Worm (Caenorhabditis elegans): Measurements from ENCODE around the gene dpy-2.

The dpy-2 gene

DNA sequence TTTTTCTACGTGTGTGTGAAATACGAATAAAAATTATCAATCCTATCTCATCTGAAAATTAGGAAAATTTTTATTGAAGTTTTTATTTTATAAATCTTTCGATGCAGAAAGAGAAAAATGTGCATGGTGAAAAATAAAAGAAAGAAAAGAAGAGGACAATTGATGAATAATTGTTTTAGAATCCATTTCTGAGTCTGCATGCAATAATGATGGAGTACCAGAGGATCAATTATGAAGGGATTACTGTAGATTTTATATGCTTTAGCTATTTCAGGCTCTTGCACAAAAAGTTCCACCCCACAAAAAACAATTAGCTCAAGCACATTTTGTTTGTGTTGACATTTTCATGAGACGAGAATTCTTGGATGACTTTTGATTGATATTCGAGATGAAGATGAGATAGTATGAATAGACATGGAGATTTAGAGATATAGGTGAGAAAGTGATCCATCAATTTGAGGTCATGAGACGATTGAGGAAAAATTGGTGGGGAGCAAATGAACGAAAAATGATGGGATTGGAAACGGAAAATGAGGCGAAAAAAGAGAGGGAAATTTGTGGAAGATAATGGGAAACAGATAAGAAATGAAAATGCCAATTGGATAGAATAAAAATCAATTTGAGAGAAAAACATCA, 8.4 kb upstream of the dpy-2 start, which contains the start of gene rpy-1:
rpy-1 (minus strand) TSS at position 51 of the 636 bp plus-strand sequence.
- TF ChIP-seq dao-5 (tag; optimal IDR thresholded peaks at IDR 0.05): no peak
- TF ChIP-seq him-1 (tag; optimal IDR thresholded peaks at IDR 0.05): no peak

DNA sequence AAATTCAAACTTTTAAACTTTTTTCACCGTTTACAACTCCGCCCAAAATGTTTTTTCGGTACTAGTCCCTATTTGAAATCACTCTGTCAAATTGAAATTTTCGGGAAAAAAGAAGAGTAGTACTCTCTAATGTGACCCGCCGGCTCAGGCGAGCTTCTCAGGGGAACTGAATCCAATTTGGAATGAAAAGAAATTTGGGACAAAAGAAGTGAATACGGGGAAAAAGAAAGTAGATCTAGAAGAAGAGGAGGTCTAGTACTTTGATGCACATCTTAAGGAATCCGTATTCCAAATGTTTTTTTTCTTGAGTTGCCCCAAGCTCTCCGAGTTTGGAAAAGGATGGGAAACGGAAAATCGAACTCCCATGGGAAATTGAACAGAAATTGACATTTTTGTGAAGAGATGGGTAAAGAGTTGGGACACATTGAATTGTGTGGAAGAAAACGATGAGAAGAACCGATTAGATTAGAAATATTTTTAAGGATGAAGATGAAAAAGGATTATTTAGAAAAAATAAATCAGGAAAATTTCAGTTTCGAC, 7.5 kb upstream of the dpy-2 start:
- TF ChIP-seq him-1 (tag; optimal IDR thresholded peaks at IDR 0.05): no peak
- TF ChIP-seq W03F9.2 (tag; optimal IDR thresholded peaks at IDR 0.05): no peak
- TF ChIP-seq dao-5 (tag; optimal IDR thresholded peaks at IDR 0.05): no peak

DNA sequence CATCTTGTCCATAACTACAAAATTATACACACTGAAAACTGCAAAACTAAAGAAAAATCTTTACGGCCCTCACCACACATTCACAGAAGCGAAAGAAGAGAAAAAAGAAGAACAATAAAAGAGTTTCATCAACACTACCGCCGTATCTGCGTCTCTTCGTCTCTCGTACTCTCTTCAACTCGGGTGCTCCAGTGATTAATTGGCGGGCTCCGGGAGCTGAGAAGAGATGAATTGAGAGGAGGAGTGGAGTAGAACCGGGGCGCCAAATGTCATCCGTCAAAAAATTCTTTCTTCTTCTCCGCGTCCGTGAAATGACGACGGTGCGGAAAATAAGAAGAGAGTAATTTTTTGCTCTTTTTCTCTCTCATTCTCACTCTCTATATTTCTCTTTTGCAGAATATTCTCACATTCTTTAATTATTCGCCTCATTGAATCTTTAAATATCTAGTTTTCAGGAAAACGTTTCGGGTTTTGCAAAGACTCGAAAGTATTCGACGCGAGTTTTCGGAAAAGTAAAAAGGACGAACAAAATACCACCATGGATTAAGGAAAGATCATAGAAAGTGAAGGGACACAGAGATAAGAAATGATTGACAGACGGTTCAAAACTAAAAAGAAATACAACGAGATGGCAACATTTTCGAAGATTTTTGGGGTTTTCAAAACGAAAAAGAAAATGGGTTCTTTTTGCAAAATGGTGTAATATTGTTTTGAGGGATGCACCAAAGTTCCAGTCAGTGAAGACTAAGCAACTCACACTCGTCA, 6.4 kb upstream of the dpy-2 start:
- TF ChIP-seq dao-5 (tag; optimal IDR thresholded peaks at IDR 0.05): no peak
- TF ChIP-seq him-1 (tag; optimal IDR thresholded peaks at IDR 0.05): no peak
- no peak for TF ChIP-seq W03F9.2 (tag; optimal IDR thresholded peaks at IDR 0.05)

DNA sequence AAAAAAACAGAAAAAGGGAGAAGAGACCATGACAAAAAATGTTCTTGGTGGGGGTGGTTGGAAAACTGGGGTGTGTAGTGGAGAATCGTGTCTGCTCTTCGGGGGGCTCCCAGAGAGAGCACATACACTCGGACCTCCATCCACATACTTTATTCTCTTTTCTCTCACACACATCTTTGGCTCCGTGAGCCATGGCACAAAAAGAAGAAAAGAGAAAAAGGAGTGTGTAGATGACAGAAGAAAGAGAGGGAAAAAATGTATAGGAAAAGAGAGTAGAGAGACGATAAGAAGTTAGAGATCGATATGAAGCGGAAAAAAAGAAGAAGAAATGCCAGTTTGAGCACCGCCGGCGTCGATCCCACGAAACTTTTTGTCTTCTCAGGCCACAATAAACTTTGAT, 5.1 kb upstream of the dpy-2 start:
- no peak for TF ChIP-seq W03F9.2 (tag; optimal IDR thresholded peaks at IDR 0.05)
- no peak for TF ChIP-seq dao-5 (tag; optimal IDR thresholded peaks at IDR 0.05)
- TF ChIP-seq him-1 (tag; optimal IDR thresholded peaks at IDR 0.05): peak; percentile 56

DNA sequence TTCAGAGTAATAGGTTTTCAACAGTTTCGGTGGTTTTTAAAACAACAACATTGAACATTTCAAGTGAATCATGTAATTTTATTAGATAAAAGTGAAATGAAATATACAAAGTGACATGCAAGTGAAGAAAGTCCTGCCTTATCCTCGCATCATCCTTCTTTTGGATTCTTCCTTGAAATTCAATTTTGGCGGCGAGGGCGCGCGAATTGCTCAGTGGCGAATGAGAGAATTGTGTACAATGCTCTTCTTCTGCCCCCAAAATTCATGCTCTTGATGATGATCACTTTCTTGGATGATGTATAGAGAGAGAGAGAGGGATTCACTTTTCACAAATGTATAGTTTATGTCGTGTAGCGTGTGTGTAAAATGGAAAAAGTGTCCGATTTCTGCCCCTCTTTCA, 4.4 kb upstream of the dpy-2 start:
- no peak for TF ChIP-seq W03F9.2 (tag; optimal IDR thresholded peaks at IDR 0.05)
- TF ChIP-seq dao-5 (tag; optimal IDR thresholded peaks at IDR 0.05): no peak
- TF ChIP-seq him-1 (tag; optimal IDR thresholded peaks at IDR 0.05): no peak

DNA sequence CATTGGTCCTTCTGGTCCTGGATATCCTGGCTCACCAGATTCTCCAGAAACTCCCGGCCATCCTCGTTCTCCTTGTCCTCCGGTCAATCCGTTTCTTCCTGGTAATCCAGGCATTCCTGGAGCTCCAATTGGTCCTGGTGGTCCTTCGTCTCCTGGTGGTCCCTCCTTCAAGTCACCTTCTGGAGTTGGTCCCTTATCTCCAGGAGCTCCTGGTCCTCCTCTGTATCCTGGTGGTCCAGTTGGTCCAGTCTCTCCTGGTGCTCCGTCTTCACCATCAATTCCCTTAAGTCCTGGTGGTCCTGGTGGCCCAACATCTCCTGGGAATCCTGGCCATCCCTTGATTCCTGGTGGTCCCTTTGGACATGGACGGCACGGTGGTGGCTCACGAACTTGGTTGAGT, 3.5 kb upstream of the dpy-2 start:
- TF ChIP-seq W03F9.2 (tag; optimal IDR thresholded peaks at IDR 0.05) (no peak), dao-5 (tag; optimal IDR thresholded peaks at IDR 0.05) (no peak), him-1 (tag; optimal IDR thresholded peaks at IDR 0.05) (no peak)

DNA sequence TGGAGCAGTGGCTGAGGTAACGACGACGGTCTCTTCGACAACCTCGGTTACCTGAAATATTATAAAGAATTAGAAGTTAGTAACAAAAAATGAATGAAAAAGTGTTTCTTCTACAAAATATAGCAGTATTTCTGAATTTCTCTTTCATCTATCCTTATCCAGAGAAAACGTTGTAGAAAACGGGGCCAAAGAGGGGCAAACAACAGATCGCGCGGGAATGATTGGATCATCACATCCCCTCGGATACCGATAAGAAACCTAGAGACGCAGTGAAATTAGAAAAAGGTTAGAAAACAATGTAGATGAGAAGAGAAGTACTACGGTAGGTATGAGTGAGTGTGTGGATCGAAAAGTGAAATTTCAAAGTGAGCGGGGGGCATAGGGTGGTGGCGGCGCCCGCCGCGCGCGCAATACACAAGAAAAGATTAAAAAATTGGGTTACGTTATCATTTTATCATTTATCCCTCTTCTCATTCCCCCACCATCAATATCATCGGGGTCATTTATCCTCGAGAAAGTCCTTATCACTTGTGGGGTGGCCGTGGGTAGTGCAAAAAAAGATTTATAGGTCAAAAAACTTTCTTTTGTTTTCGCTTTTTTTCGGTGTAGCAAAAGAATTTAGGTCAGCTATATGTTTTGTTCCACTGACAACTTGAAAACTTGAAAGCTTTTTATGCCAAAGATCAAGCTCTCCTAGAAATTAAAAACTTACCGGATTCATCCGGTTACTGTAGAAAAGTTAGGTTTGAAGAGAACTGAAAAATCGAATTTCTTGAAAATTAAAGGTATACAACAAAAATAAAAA, 1.7 kb upstream of the dpy-2 start, which contains the start of the genes dpy-10 and T14B4.19:
dpy-10 (minus strand) TSS at position 51 of the 805 bp plus-strand sequence.
T14B4.19 (minus strand) TSS at position 755 of the 805 bp plus-strand sequence.
- TF ChIP-seq W03F9.2 (tag; optimal IDR thresholded peaks at IDR 0.05) (no peak), him-1 (tag; optimal IDR thresholded peaks at IDR 0.05) (no peak), dao-5 (tag; optimal IDR thresholded peaks at IDR 0.05) (no peak)

DNA sequence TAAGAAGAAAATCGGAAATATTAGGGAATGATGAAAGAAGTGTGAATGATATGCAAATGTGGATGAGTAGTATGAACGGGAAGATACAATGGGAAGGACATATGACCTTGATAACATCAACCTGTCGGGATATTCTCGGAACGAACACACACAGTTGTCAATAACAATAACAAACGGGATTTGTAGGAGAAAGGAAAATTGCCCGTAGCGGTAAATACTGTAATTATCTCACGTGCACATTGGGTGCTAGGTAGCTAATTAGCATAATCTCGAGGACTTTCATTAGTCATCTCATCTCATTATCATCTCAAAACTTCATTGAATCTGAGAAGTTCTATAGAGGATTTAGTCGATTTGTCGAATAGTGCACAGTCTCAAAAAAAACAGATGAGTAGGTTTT, 1.1 kb upstream of the dpy-2 start:
- TF ChIP-seq dao-5 (tag; optimal IDR thresholded peaks at IDR 0.05) (no peak), W03F9.2 (tag; optimal IDR thresholded peaks at IDR 0.05) (no peak), him-1 (tag; optimal IDR thresholded peaks at IDR 0.05) (no peak)

DNA sequence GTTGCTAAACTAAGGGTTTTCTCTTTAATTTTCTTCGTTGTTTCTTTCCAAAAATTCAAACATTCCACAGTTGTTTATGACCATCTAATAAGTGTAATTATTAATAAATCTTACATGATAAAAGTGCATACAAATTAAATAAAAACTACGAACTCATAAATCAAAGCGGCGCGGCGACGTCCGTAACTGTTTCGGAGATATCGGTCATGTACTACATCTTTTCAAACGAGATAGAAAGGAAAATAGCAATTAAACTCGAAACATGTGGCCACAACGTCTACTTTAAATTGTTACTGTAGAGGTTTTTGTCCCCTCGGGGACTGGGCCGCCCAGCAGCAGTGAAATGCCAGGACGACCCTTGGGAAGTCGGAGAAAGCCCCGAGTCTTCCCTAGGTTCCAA, 1.8 kb downstream of the dpy-2 start:
- TF ChIP-seq dao-5 (tag; optimal IDR thresholded peaks at IDR 0.05): no peak
- no peak for TF ChIP-seq W03F9.2 (tag; optimal IDR thresholded peaks at IDR 0.05)
- no peak for TF ChIP-seq him-1 (tag; optimal IDR thresholded peaks at IDR 0.05)

DNA sequence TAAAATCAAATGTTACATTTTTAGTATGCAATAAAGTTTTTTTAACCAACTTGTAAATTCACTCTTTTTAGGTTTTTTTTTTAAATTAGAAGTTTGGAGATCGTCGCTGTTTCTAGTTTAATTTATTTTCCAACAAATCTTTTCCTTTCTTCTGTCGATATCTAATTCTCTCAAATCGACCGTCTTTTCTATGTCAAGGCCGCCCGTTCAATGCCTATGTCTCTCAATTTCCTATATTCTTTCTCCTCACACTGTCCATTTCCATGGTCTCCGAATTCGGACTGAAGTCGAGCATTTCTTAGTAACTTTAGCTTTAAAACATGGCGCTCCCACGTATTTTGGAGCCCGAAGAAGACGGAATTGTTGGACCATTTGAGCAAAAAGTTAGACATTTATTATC, 2.5 kb downstream of the dpy-2 start, which contains the start of the genes T14B4.5 and T14B4.20:
T14B4.5 (plus strand) TSS at position 226 of the 400 bp plus-strand sequence.
T14B4.20 (plus strand) TSS at position 264 of the 400 bp plus-strand sequence.
- no peak for TF ChIP-seq him-1 (tag; optimal IDR thresholded peaks at IDR 0.05)

DNA sequence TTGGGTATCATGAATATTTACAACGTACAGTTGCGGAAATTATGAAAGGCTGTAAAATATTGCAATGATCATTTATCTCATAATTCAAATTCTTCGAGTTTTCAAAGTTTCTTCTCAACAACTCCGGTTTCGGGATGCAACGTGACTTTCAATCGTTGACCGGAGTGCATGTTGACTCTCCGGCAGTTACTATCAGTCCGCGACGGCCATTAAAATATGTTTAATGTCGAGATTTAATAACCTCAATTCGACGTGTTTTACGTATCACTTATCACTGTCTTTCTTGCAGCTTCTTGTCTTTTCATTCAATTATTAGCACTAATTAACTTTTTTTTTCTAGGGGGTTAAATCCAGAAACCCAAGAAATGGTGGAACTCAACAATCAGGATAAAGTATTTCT, 4.1 kb downstream of the dpy-2 start, which contains the start of gene tsp-10:
tsp-10 (plus strand) TSS at position 366 of the 400 bp plus-strand sequence.
- no peak for TF ChIP-seq dao-5 (tag; optimal IDR thresholded peaks at IDR 0.05)
- TF ChIP-seq W03F9.2 (tag; optimal IDR thresholded peaks at IDR 0.05): no peak
- no peak for TF ChIP-seq him-1 (tag; optimal IDR thresholded peaks at IDR 0.05)

DNA sequence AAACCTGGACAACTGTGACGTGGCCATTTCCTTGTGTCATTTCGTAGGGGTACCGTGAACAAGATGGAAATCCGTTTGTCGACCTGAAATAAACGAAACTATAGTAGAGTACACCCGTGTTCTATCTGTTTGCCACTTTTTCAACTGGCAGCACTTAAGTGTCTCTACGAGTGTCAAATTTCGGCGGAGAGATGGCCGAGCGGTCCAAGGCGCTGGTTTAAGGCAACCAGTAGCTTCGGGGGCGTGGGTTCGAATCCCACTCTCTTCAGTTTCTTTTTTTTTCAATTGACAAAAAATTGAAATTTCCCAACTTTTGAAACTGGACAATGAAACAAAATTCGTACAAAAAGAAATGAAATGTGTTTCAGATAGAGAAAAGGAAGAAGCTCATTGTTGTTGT, 7.5 kb downstream of the dpy-2 start:
- TF ChIP-seq dao-5 (tag; optimal IDR thresholded peaks at IDR 0.05) (no peak), him-1 (tag; optimal IDR thresholded peaks at IDR 0.05) (peak; percentile 49), W03F9.2 (tag; optimal IDR thresholded peaks at IDR 0.05) (no peak)

DNA sequence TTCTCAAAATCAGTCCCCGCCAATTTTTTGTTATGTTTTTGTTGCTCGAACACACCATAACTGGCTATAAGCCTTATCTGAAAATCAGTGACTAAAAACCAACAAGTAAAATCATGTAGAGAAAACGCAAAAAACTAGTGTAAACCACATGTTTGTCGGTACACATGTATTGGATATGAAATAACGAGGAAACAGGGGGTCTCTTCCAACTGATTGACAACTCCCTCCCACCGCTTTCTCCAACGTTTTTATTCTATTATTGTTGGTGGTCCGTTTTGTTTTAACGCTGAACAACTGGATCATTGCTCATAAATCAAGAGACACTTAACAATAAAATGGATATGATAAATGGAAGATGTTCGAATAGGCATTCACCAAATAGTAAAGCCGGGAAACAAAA, 12.7 kb downstream of the dpy-2 start:
- TF ChIP-seq dao-5 (tag; optimal IDR thresholded peaks at IDR 0.05): no peak
- TF ChIP-seq W03F9.2 (tag; optimal IDR thresholded peaks at IDR 0.05): no peak
- no peak for TF ChIP-seq him-1 (tag; optimal IDR thresholded peaks at IDR 0.05)
